Worm (Caenorhabditis elegans) whole organism, L2 larva: ENCODE data around the gene C34F11.5.

Source experiments
- C34F6.9 ChIP-seq: fragments of 150-350 bp; optimal IDR thresholded peaks from 2 replicates; lab custom pipeline; 2014; ENCODE audit warnings: missing biosample characterization, missing genetic modification characterization
- R02D3.7 ChIP-seq: fragments of 150-350 bp; optimal IDR thresholded peaks from 2 replicates; lab custom pipeline; 2014; ENCODE audit warnings: missing biosample characterization, missing genetic modification characterization
- aly-2 ChIP-seq: fragments of 150-350 bp; optimal IDR thresholded peaks from 2 replicates; lab custom pipeline; 2014; ENCODE audit warnings: missing biosample characterization, missing genetic modification characterization
- egl-27 ChIP-seq: sonication (generic microtip); optimal IDR thresholded peaks from 3 replicates; lab custom pipeline; 2017; ENCODE audit warnings: missing biosample characterization, missing genetic modification reagents, missing genetic modification characterization
- lin-13 ChIP-seq: fragments of 150-350 bp; optimal IDR thresholded peaks from 2 replicates; lab custom pipeline; 2014; ENCODE audit warnings: missing biosample characterization, missing genetic modification reagents, missing genetic modification characterization
- lsy-2 ChIP-seq, 2 experiments: fragments of 150-350 bp in 1 of 2; sonication (generic microtip) in 1 of 2; optimal IDR thresholded peaks; 2 replicates each; lab custom pipeline; 2014 to 2017; ENCODE audit warnings: missing biosample characterization in 2 of 2, missing genetic modification characterization in 2 of 2
- mdl-1 ChIP-seq, 2 experiments: fragments of 150-350 bp in 1 of 2; sonication (generic microtip) in 1 of 2; optimal IDR thresholded peaks; 2 replicates each; lab custom pipeline; 2017; ENCODE audit warnings: missing biosample characterization in 2 of 2, missing genetic modification characterization in 2 of 2
- nhr-237 ChIP-seq: fragments of 150-350 bp; optimal IDR thresholded peaks from 2 replicates; lab custom pipeline; 2014; ENCODE audit warnings: missing biosample characterization, missing genetic modification characterization
- nhr-25 ChIP-seq: fragments of 150-350 bp; sonication (generic microtip); optimal IDR thresholded peaks from 3 replicates; lab custom pipeline; 2014; ENCODE audit warnings: missing biosample characterization, missing genetic modification characterization
- snpc-4 ChIP-seq: fragments of 150-350 bp; optimal IDR thresholded peaks from 2 replicates; lab custom pipeline; 2014; ENCODE audit warnings: missing biosample characterization, missing genetic modification characterization
- ztf-4 ChIP-seq: fragments of 150-350 bp; optimal IDR thresholded peaks from 2 replicates; lab custom pipeline; 2014; ENCODE audit warnings: missing biosample characterization, missing genetic modification characterization

ce11 chrII:5229596-5229995, 34.0 kb downstream of the C34F11.5 start, which contains the start of gene EGAP2.2:
- TF ChIP-seq C34F6.9 (tag; lab: Kevin White, UChicago): no peak
- TF ChIP-seq nhr-25: no peak
- TF ChIP-seq mdl-1 (tag; optimal IDR thresholded peaks at IDR 0.05; lab: Kevin White, UChicago): no peak
- no peak for TF ChIP-seq R02D3.7 (tag; lab: Kevin White, UChicago)
- no peak for TF ChIP-seq nhr-237 (tag; lab: Kevin White, UChicago)
- TF ChIP-seq egl-27 (tag; lab: Kevin White, UChicago): no peak
- no peak for TF ChIP-seq snpc-4 (tag; lab: Kevin White, UChicago)
- TF ChIP-seq lin-13 (GFP tag; lab: Kevin White, UChicago): no peak
- TF ChIP-seq aly-2: no peak
- no peak for TF ChIP-seq lsy-2 (tag; optimal IDR thresholded peaks at IDR 0.05; lab: Kevin White, UChicago)
- no peak for TF ChIP-seq ztf-4
